Worm (Caenorhabditis elegans) whole organism, midembryonic: ENCODE data around the gene F54H12.10.

Experiments used
- T22C8.4 ChIP-seq: fragments of 200-800 bp; sonication (Bioruptor generic); IDR thresholded peaks from 2 replicates; pipeline ENCODE4 v1.3.6; 2022; ENCODE audit warnings: missing genetic modification characterization, missing compliant biosample characterization
- cog-1 ChIP-seq: sonication (generic microtip); optimal IDR thresholded peaks from 2 replicates; lab custom pipeline; 2016; ENCODE audit warnings: missing genetic modification characterization, missing compliant biosample characterization
- flt-1 ChIP-seq: fragments of 200-800 bp; sonication (Bioruptor generic); IDR thresholded peaks from 2 replicates; pipeline ENCODE4 v1.3.6; 2022; ENCODE audit warnings: missing genetic modification characterization, missing compliant biosample characterization
- klf-2 ChIP-seq: fragments of 200-800 bp; sonication (Bioruptor generic); conservative IDR thresholded peaks from 2 replicates; pipeline ENCODE4 v1.3.6; 2022; ENCODE audit warnings: missing genetic modification reagents, missing genetic modification characterization, missing compliant biosample characterization
- med-1 ChIP-seq: sonication (generic microtip); optimal IDR thresholded peaks from 2 replicates; lab custom pipeline; 2017; ENCODE audit warnings: missing genetic modification characterization, mild to moderate bottlenecking, missing compliant biosample characterization, antibody characterized with exemption, missing genetic modification reagents; ENCODE audit not compliant: insufficient read depth
- ref-1 ChIP-seq: fragments of 200-800 bp; sonication (Bioruptor generic); conservative IDR thresholded peaks from 2 replicates; pipeline ENCODE4 v1.3.6; 2022; ENCODE audit warnings: missing genetic modification reagents, missing genetic modification characterization, missing compliant biosample characterization
- tab-1 ChIP-seq: fragments of 200-800 bp; sonication (Bioruptor generic); IDR thresholded peaks from 2 replicates; pipeline ENCODE4 v1.3.6; 2022; ENCODE audit warnings: missing genetic modification characterization, missing compliant biosample characterization
- ztf-23 ChIP-seq: fragments of 200-800 bp; sonication (Bioruptor generic); IDR thresholded peaks from 2 replicates; pipeline ENCODE4 v1.3.6; 2022; ENCODE audit warnings: missing genetic modification reagents, missing genetic modification characterization, missing compliant biosample characterization
- ztf-29 ChIP-seq: fragments of 200-800 bp; sonication (Bioruptor generic); IDR thresholded peaks from 2 replicates; pipeline ENCODE4 v1.3.6; 2022; ENCODE audit warnings: missing genetic modification reagents, missing genetic modification characterization, missing compliant biosample characterization

The F54H12.10 gene

ce11 chrIII:7978289-7978688, 19.5 kb upstream of the F54H12.10 start:
- TF ChIP-seq klf-2 (GFP tag; lab: Robert Waterston, UW): no peak
- no peak for TF ChIP-seq ref-1 (GFP tag; lab: Robert Waterston, UW)
- TF ChIP-seq flt-1 (GFP tag; lab: Robert Waterston, UW): no peak
- no peak for TF ChIP-seq tab-1
- TF ChIP-seq ztf-23 (GFP tag; lab: Robert Waterston, UW): no peak
- TF ChIP-seq ztf-29 (GFP tag; lab: Robert Waterston, UW): no peak
- TF ChIP-seq T22C8.4 (GFP tag; lab: Robert Waterston, UW): no peak
- no peak for TF ChIP-seq cog-1 (tag; lab: Kevin White, UChicago)
- no peak for TF ChIP-seq med-1 (GFP tag; lab: Kevin White, UChicago)

ce11 chrIII:7977777-7978176, 19.0 kb upstream of the F54H12.10 start, which contains the start of gene C06G4.4:
C06G4.4 (minus strand) TSS chrIII:7977812.
- TF ChIP-seq ztf-23 (GFP tag; lab: Robert Waterston, UW) (no peak), ref-1 (GFP tag; lab: Robert Waterston, UW) (no peak), flt-1 (GFP tag; lab: Robert Waterston, UW) (no peak), med-1 (GFP tag; lab: Kevin White, UChicago) (no peak), tab-1 (no peak), klf-2 (GFP tag; lab: Robert Waterston, UW) (no peak), T22C8.4 (GFP tag; lab: Robert Waterston, UW) (no peak), cog-1 (tag; lab: Kevin White, UChicago) (no peak), ztf-29 (GFP tag; lab: Robert Waterston, UW) (no peak)

ce11 chrIII:7977224-7977623, 18.5 kb upstream of the F54H12.10 start:
- TF ChIP-seq tab-1: no peak
- no peak for TF ChIP-seq klf-2 (GFP tag; lab: Robert Waterston, UW)
- no peak for TF ChIP-seq ref-1 (GFP tag; lab: Robert Waterston, UW)
- no peak for TF ChIP-seq cog-1 (tag; lab: Kevin White, UChicago)
- TF ChIP-seq T22C8.4 (GFP tag; lab: Robert Waterston, UW): no peak
- TF ChIP-seq flt-1 (GFP tag; lab: Robert Waterston, UW): no peak
- no peak for TF ChIP-seq ztf-29 (GFP tag; lab: Robert Waterston, UW)

- TF ChIP-seq T22C8.4 (GFP tag; lab: Robert Waterston, UW) (no peak), med-1 (GFP tag; lab: Kevin White, UChicago) (no peak), cog-1 (tag; lab: Kevin White, UChicago) (no peak), flt-1 (GFP tag; lab: Robert Waterston, UW) (no peak), klf-2 (GFP tag; lab: Robert Waterston, UW) (no peak), ztf-29 (GFP tag; lab: Robert Waterston, UW) (no peak), ref-1 (GFP tag; lab: Robert Waterston, UW) (no peak), tab-1 (no peak)
These were observed 15.3 kb upstream of the F54H12.10 start for ce11 chrIII:7973968-7974607.

- TF ChIP-seq cog-1 (tag; lab: Kevin White, UChicago) (peak; percentile 1), flt-1 (GFP tag; lab: Robert Waterston, UW) (no peak)
These were observed 14.5 kb upstream of the F54H12.10 start, which contains the start of the genes eef-1B.1 and aco-2 for ce11 chrIII:7973201-7973767. eef-1B.1 (minus strand) TSS chrIII:7973386. aco-2 (plus strand) TSS chrIII:7973717.

- TF ChIP-seq ztf-29 (GFP tag; lab: Robert Waterston, UW) (no peak), flt-1 (GFP tag; lab: Robert Waterston, UW) (no peak), T22C8.4 (GFP tag; lab: Robert Waterston, UW) (no peak), med-1 (GFP tag; lab: Kevin White, UChicago) (no peak), ref-1 (GFP tag; lab: Robert Waterston, UW) (no peak), tab-1 (no peak), klf-2 (GFP tag; lab: Robert Waterston, UW) (no peak), ztf-23 (GFP tag; lab: Robert Waterston, UW) (no peak), cog-1 (tag; lab: Kevin White, UChicago) (no peak)
These were observed 13.9 kb upstream of the F54H12.10 start for ce11 chrIII:7972687-7973086.

- TF ChIP-seq klf-2 (GFP tag; lab: Robert Waterston, UW) (no peak), med-1 (GFP tag; lab: Kevin White, UChicago) (no peak), ref-1 (GFP tag; lab: Robert Waterston, UW) (no peak), ztf-29 (GFP tag; lab: Robert Waterston, UW) (no peak), ztf-23 (GFP tag; lab: Robert Waterston, UW) (no peak), cog-1 (tag; lab: Kevin White, UChicago) (no peak), tab-1 (no peak), flt-1 (GFP tag; lab: Robert Waterston, UW) (no peak), T22C8.4 (GFP tag; lab: Robert Waterston, UW) (no peak)
These were observed 13.3 kb upstream of the F54H12.10 start, which contains the start of gene F54H12.5 for ce11 chrIII:7972061-7972460. F54H12.5 (minus strand) TSS chrIII:7972161.

ce11 chrIII:7969121-7969520, 10.3 kb upstream of the F54H12.10 start, which contains the start of the genes F54H12.8 and F54H12.7:
F54H12.8 (minus strand) TSS chrIII:7969221.
F54H12.7 (plus strand) TSS chrIII:7969349.
- no peak for TF ChIP-seq cog-1 (tag; lab: Kevin White, UChicago)
- no peak for TF ChIP-seq T22C8.4 (GFP tag; lab: Robert Waterston, UW)
- no peak for TF ChIP-seq ref-1 (GFP tag; lab: Robert Waterston, UW)
- no peak for TF ChIP-seq klf-2 (GFP tag; lab: Robert Waterston, UW)
- TF ChIP-seq med-1 (GFP tag; lab: Kevin White, UChicago): no peak
- TF ChIP-seq tab-1: no peak
- TF ChIP-seq ztf-23 (GFP tag; lab: Robert Waterston, UW): no peak
- no peak for TF ChIP-seq ztf-29 (GFP tag; lab: Robert Waterston, UW)
